Worm (Caenorhabditis elegans) whole organism, L3 larva: Measurements from ENCODE around the gene dpy-19.

Experiments
- ama-1 ChIP-seq: fragments of 150-350 bp; optimal IDR thresholded peaks from 2 replicates; lab custom pipeline; 2018
- ceh-16 ChIP-seq: sonication (generic microtip); optimal IDR thresholded peaks from 2 replicates; lab custom pipeline; 2017; ENCODE audit warnings: missing biosample characterization, missing genetic modification characterization
- egl-27 ChIP-seq: sonication (generic microtip); optimal IDR thresholded peaks from 4 replicates; lab custom pipeline; 2017; ENCODE audit warnings: missing biosample characterization, missing genetic modification reagents, missing genetic modification characterization
- elt-3 ChIP-seq, 3 experiments: fragments of 150-350 bp in 1 of 3; sonication (generic microtip) in 2 of 3; optimal IDR thresholded peaks; 2 replicates in 2 of 3; 4 replicates in 1 of 3; lab custom pipeline; 2014 to 2017; ENCODE audit warnings: missing biosample characterization in 3 of 3, missing genetic modification characterization in 3 of 3
- lin-39 ChIP-seq: fragments of 150-350 bp; optimal IDR thresholded peaks from 2 replicates; lab custom pipeline; 2018; ENCODE audit warnings: missing biosample characterization, missing genetic modification reagents, missing genetic modification characterization
- mdl-1 ChIP-seq: fragments of 150-350 bp; optimal IDR thresholded peaks from 2 replicates; lab custom pipeline; 2014; ENCODE audit warnings: missing biosample characterization, missing genetic modification characterization
- nhr-11 ChIP-seq: fragments of 150-350 bp; optimal IDR thresholded peaks from 2 replicates; lab custom pipeline; 2014; ENCODE audit warnings: missing biosample characterization, missing genetic modification characterization
- nhr-12 ChIP-seq: fragments of 150-350 bp; optimal IDR thresholded peaks from 2 replicates; lab custom pipeline; 2014; ENCODE audit warnings: missing biosample characterization, missing genetic modification characterization
- nhr-23 ChIP-seq: fragments of 150-350 bp; optimal IDR thresholded peaks from 2 replicates; lab custom pipeline; 2014; ENCODE audit warnings: missing biosample characterization, missing genetic modification reagents, missing genetic modification characterization
- nhr-25 ChIP-seq: sonication (generic microtip); optimal IDR thresholded peaks from 2 replicates; lab custom pipeline; 2017; ENCODE audit warnings: missing biosample characterization, missing genetic modification characterization
- nhr-28 ChIP-seq: fragments of 150-350 bp; optimal IDR thresholded peaks from 2 replicates; lab custom pipeline; 2014; ENCODE audit warnings: missing biosample characterization, missing genetic modification characterization
- pqm-1 ChIP-seq: fragments of 150-350 bp; optimal IDR thresholded peaks from 2 replicates; lab custom pipeline; 2017; ENCODE audit warnings: missing biosample characterization, missing genetic modification characterization, inconsistent platforms
- snpc-4 ChIP-seq: fragments of 150-350 bp; optimal IDR thresholded peaks from 2 replicates; lab custom pipeline; 2014; ENCODE audit warnings: missing biosample characterization, missing genetic modification characterization
- unc-39 ChIP-seq: sonication (generic microtip); optimal IDR thresholded peaks from 4 replicates; lab custom pipeline; 2017; ENCODE audit warnings: missing biosample characterization, missing genetic modification characterization

DNA sequence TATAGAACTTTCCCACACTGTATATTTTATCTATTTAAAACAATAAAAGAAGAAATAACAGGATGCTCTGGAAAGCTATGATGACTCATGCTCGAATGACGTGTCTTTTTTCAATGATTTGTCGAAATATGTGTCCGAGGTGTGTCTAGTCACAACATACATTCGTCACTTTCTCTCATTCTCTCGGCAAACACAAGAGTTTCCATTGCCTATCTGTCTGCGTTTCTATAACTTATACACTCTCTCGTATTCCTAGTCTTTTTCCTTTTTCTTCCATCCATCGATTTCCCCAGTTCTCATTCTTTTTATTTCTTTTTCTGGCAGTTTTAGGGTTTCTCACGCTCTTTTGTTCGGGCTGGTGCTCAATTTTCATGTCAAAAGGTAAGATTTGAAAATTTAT lies 29.4 kb upstream of the dpy-19 start:
- TF ChIP-seq mdl-1 (tag; lab: Kevin White, UChicago), result no peak
- TF ChIP-seq unc-39, result no peak
- no peak for TF ChIP-seq nhr-11
- no peak for TF ChIP-seq snpc-4 (tag; lab: Kevin White, UChicago)
- TF ChIP-seq ama-1, result no peak
- peak; percentile 16 for TF ChIP-seq nhr-23 (tag; lab: Kevin White, UChicago)
- TF ChIP-seq elt-3 (tag; optimal IDR thresholded peaks at IDR 0.05; lab: Kevin White, UChicago), result no peak
- no peak for TF ChIP-seq ceh-16
- TF ChIP-seq lin-39 (tag; lab: Kevin White, UChicago), result no peak
- no peak for TF ChIP-seq egl-27 (tag; lab: Kevin White, UChicago)
- TF ChIP-seq pqm-1, result peak; percentile 33
- no peak for TF ChIP-seq nhr-12 (tag; lab: Kevin White, UChicago)
- no peak for TF ChIP-seq nhr-28 (tag; lab: Kevin White, UChicago)
- no peak for TF ChIP-seq nhr-25
